Worm (Caenorhabditis elegans) whole organism, L1 larva: ENCODE measurements around the gene C47E12.3.

Source experiments
- ceh-82 ChIP-seq, 3 experiments: fragments of 150-350 bp in 1 of 3; sonication (generic microtip) in 2 of 3; optimal IDR thresholded peaks; 2 replicates each; lab custom pipeline; 2014 to 2017; ENCODE audit warnings: missing biosample characterization in 3 of 3, missing genetic modification characterization in 3 of 3
- dpl-1 ChIP-seq, 3 experiments: fragments of 150-350 bp in 2 of 3; sonication (generic microtip) in 1 of 3; optimal IDR thresholded peaks; 2 replicates each; lab custom pipeline; 2014 to 2017; ENCODE audit warnings: missing biosample characterization in 3 of 3, missing genetic modification characterization in 3 of 3, missing genetic modification reagents in 3 of 3
- fkh-10 ChIP-seq: sonication (generic microtip); optimal IDR thresholded peaks from 2 replicates; lab custom pipeline; 2017; ENCODE audit warnings: missing biosample characterization, missing genetic modification reagents, missing genetic modification characterization
- jun-1 ChIP-seq: fragments of 150-350 bp; optimal IDR thresholded peaks from 2 replicates; lab custom pipeline; 2014; ENCODE audit warnings: missing biosample characterization, missing genetic modification reagents, missing genetic modification characterization
- nhr-84 ChIP-seq: sonication (generic microtip); optimal IDR thresholded peaks from 2 replicates; lab custom pipeline; 2017; ENCODE audit warnings: missing biosample characterization, missing genetic modification characterization
- snpc-4 ChIP-seq: fragments of 150-350 bp; optimal IDR thresholded peaks from 2 replicates; lab custom pipeline; 2014; ENCODE audit warnings: missing biosample characterization, missing genetic modification characterization
- unc-130 ChIP-seq: fragments of 150-350 bp; optimal IDR thresholded peaks from 2 replicates; lab custom pipeline; 2017; ENCODE audit warnings: missing biosample characterization, missing genetic modification characterization, inconsistent platforms
- vab-15 ChIP-seq: sonication (generic microtip); optimal IDR thresholded peaks from 2 replicates; lab custom pipeline; 2017; ENCODE audit warnings: missing genotype, mild to moderate bottlenecking, missing genetic modification characterization, missing compliant biosample characterization
- zag-1 ChIP-seq: fragments of 150-350 bp; optimal IDR thresholded peaks from 2 replicates; lab custom pipeline; 2014; ENCODE audit warnings: missing biosample characterization, missing genetic modification characterization
- zip-4 ChIP-seq: fragments of 200-800 bp; sonication (Bioruptor generic); optimal IDR thresholded peaks from 2 replicates; lab custom pipeline; 2018; ENCODE audit warnings: mild to moderate bottlenecking, missing genetic modification characterization, moderate library complexity, missing compliant biosample characterization

DNA sequence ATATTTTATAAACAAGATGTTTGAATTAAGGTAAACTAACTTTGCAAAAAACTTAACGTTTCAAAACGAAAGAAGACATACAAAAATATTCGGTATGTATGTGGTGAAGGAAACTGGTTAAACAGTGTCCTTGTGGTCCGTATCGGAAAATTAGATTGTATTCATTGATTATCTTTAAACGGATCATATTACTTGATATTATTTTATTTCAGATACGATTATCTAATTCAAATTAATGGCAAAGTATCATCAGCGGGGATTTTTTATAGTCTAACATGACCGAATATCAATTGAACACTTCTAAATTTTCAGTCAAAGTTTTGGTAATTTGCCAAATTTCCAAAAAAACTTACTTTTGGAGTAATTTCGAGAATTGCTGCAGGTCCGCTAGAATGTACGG, 5.1 kb upstream of the C47E12.3 start, which contains the start of gene C47E12.13:
- TF ChIP-seq snpc-4 (tag; lab: Kevin White, UChicago), result no peak
- TF ChIP-seq jun-1 (tag; lab: Kevin White, UChicago), result no peak
- TF ChIP-seq zip-4 (GFP tag; lab: Kevin White, UChicago), result no peak
- TF ChIP-seq nhr-84 (tag; lab: Kevin White, UChicago), result no peak
- TF ChIP-seq fkh-10 (GFP tag; lab: Kevin White, UChicago), result no peak
- no peak for TF ChIP-seq zag-1 (tag; lab: Kevin White, UChicago)
- no peak for TF ChIP-seq dpl-1 (GFP tag; optimal IDR thresholded peaks at IDR 0.05; lab: Kevin White, UChicago)
- no peak for TF ChIP-seq vab-15 (tag; lab: Kevin White, UChicago)
- no peak for TF ChIP-seq unc-130 (tag; lab: Kevin White, UChicago)
- TF ChIP-seq ceh-82 (tag; optimal IDR thresholded peaks at IDR 0.05; lab: Kevin White, UChicago), result no peak
